Worm (Caenorhabditis elegans): Measurements from ENCODE around the gene ceh-10.

ceh-10 gene

ce11 chrIII:5769726-5770235 is 29.1 kb upstream of the ceh-10 start, which contains the start of gene cutl-23 (continued):
- peak; percentile 27 for TF ChIP-seq lin-11 (tag; optimal IDR thresholded peaks at IDR 0.05)
- TF ChIP-seq nfya-1 (tag; optimal IDR thresholded peaks at IDR 0.05), result peak; percentile 23
- TF ChIP-seq mec-3 (tag; optimal IDR thresholded peaks at IDR 0.05; ENCODE audit: borderline replicate concordance), result no peak
- no peak for TF ChIP-seq ceh-19 (GFP tag; optimal IDR thresholded peaks at IDR 0.05)
- TF ChIP-seq ceh-22 (tag; optimal IDR thresholded peaks at IDR 0.05), result no peak
- no peak for TF ChIP-seq elt-4 (tag; optimal IDR thresholded peaks at IDR 0.05)
- TF ChIP-seq ets-4 (tag; optimal IDR thresholded peaks at IDR 0.05), result peak; percentile 50
- TF ChIP-seq pat-9 (tag; optimal IDR thresholded peaks at IDR 0.05), result peak; percentile 23
- no peak for TF ChIP-seq hlh-15 (tag; optimal IDR thresholded peaks at IDR 0.05)
- TF ChIP-seq elt-2 (tag; optimal IDR thresholded peaks at IDR 0.05), result no peak
- TF ChIP-seq hlh-8 (tag; optimal IDR thresholded peaks at IDR 0.05), result no peak
- peak; percentile 19 for TF ChIP-seq C38D4.7 (GFP tag; optimal IDR thresholded peaks at IDR 0.05)
- TF ChIP-seq ceh-45 (GFP tag; IDR thresholded peaks at IDR 0.05), result peak; percentile 9; the same call in 1 of the 2 replicates
- no peak for TF ChIP-seq K09A11.1 (tag; optimal IDR thresholded peaks at IDR 0.05; ENCODE audit: insufficient read depth)
- no peak for TF ChIP-seq zip-5 (tag; optimal IDR thresholded peaks at IDR 0.05)
- TF ChIP-seq ceh-24 (tag; optimal IDR thresholded peaks at IDR 0.05), result no peak
- TF ChIP-seq lim-6 (tag; optimal IDR thresholded peaks at IDR 0.05), result no peak
- TF ChIP-seq hlh-13 (GFP tag; optimal IDR thresholded peaks at IDR 0.05), result no peak
- no peak for TF ChIP-seq tbx-7 (tag; optimal IDR thresholded peaks at IDR 0.05)
- TF ChIP-seq fax-1 (tag; optimal IDR thresholded peaks at IDR 0.05), result peak; percentile 22
- TF ChIP-seq npax-4 (tag; optimal IDR thresholded peaks at IDR 0.05), result no peak
- peak; percentile 58 for TF ChIP-seq sox-4 (tag; optimal IDR thresholded peaks at IDR 0.05)
- TF ChIP-seq unc-42 (tag; optimal IDR thresholded peaks at IDR 0.05), result no peak
- peak; percentile 35 for TF ChIP-seq nhr-232 (tag; optimal IDR thresholded peaks at IDR 0.05)
- peak; percentile 27 for TF ChIP-seq F13H6.1 (tag; optimal IDR thresholded peaks at IDR 0.05)

DNA sequence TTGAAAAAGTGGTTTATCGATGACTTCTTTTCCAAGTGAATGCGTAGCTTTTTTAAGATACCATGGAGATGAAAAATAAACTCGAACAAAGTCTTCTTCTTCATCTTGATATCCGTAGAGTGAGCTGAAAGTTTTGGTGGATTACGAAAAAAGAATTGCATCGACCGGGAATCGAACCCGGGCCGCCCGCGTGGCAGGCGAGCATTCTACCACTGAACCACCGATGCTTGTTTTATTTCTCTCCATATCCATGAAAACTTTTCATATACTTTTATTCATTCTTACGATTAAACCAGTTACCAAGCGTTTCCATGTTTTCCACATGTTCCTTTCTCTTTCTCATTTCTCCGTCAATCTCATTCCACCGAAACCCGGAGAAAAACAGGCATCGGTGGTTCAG is 16.8 kb upstream of the ceh-10 start:
- TF ChIP-seq ceh-19 (GFP tag; optimal IDR thresholded peaks at IDR 0.05), result no peak
- TF ChIP-seq hlh-6 (tag; optimal IDR thresholded peaks at IDR 0.05), result no peak
- TF ChIP-seq elt-2 (tag; optimal IDR thresholded peaks at IDR 0.05), result no peak
- TF ChIP-seq gmeb-2 (tag; optimal IDR thresholded peaks at IDR 0.05), result no peak

- TF ChIP-seq ceh-31 (tag; optimal IDR thresholded peaks at IDR 0.05), result peak; percentile 30
- no peak for TF ChIP-seq npax-4 (tag; optimal IDR thresholded peaks at IDR 0.05)
- TF ChIP-seq ceh-6 (GFP tag; optimal IDR thresholded peaks at IDR 0.05), result no peak
- TF ChIP-seq dve-1 (tag; optimal IDR thresholded peaks at IDR 0.05), result no peak
- peak; percentile 69 for TF ChIP-seq ref-2 (tag; optimal IDR thresholded peaks at IDR 0.05)
- no peak for TF ChIP-seq ttx-3 (tag; optimal IDR thresholded peaks at IDR 0.05)
- TF ChIP-seq fkh-6 (tag; optimal IDR thresholded peaks at IDR 0.05), result peak; percentile 23
- TF ChIP-seq nfya-1 (tag; optimal IDR thresholded peaks at IDR 0.05), result peak; percentile 37
- TF ChIP-seq hlh-13 (GFP tag; optimal IDR thresholded peaks at IDR 0.05), result no peak
- peak; percentile 43 for TF ChIP-seq unc-55 (GFP tag; optimal IDR thresholded peaks at IDR 0.05)
Observed at ce11 chrIII:5785273-5785929, 13.4 kb upstream of the ceh-10 start, which contains the start of gene Y37B11A.3. Gene Y37B11A.3 (minus strand): TSS chrIII:5785323.

- no peak for TF ChIP-seq che-1 (tag; optimal IDR thresholded peaks at IDR 0.05)
- no peak for TF ChIP-seq hlh-8 (tag; optimal IDR thresholded peaks at IDR 0.05)
- TF ChIP-seq C38D4.7 (GFP tag; optimal IDR thresholded peaks at IDR 0.05), result no peak
- no peak for TF ChIP-seq ceh-45 (GFP tag; IDR thresholded peaks at IDR 0.05)
- no peak for TF ChIP-seq fax-1 (tag; optimal IDR thresholded peaks at IDR 0.05)
- no peak for TF ChIP-seq ceh-9 (tag; optimal IDR thresholded peaks at IDR 0.05)
- TF ChIP-seq fkh-6 (tag; optimal IDR thresholded peaks at IDR 0.05), result no peak
- TF ChIP-seq unc-3 (GFP tag; conservative IDR thresholded peaks at IDR 0.05), result no peak
- TF ChIP-seq unc-3 (tag; optimal IDR thresholded peaks at IDR 0.05), result no peak
- TF ChIP-seq pqm-1 (tag; optimal IDR thresholded peaks at IDR 0.05), result no peak
- no peak for TF ChIP-seq ceh-48 (tag; optimal IDR thresholded peaks at IDR 0.05)
- TF ChIP-seq madf-2 (tag; optimal IDR thresholded peaks at IDR 0.05), result no peak
- TF ChIP-seq ttx-3 (tag; optimal IDR thresholded peaks at IDR 0.05), result no peak
- no peak for TF ChIP-seq pha-2 (tag; optimal IDR thresholded peaks at IDR 0.05)
- no peak for TF ChIP-seq unc-55 (GFP tag; optimal IDR thresholded peaks at IDR 0.05)
Observed at ce11 chrIII:5790550-5790949, 8.3 kb upstream of the ceh-10 start, which contains the start of gene rev-3. Gene rev-3 (minus strand): TSS chrIII:5790650.

All from whole organism, late embryonic.